Worm (Caenorhabditis elegans): ENCODE measurements around the gene F26G1.10.

DNA sequence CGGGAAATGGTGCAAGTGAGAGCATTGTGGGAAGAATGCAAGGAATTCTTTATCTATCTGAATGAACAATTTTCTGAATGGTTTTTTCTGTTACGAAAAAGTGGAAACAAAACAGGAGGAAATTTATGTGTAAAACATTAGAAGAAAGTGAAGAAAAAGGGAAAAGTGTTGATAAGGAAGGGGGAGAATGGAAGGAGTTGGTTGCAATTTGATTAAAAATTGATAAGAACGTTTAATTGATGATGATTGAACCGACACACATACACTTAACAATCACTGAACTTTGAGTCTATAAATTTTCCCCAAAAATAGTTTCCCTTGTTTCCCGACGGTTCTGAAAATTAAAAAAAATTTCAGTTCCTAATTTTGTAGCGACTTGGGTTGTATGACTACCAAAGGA, 28.7 kb downstream of the F26G1.10 start:
- TF ChIP-seq snpc-3.4 (tag; optimal IDR thresholded peaks at IDR 0.05) = no peak
- no peak for TF ChIP-seq Y53G8AR.9 (GFP tag; conservative IDR thresholded peaks at IDR 0.05)
- no peak for TF ChIP-seq sdz-38 (tag; optimal IDR thresholded peaks at IDR 0.05)
- no peak for TF ChIP-seq lin-40 (tag; optimal IDR thresholded peaks at IDR 0.05)
- TF ChIP-seq athp-1 (tag; optimal IDR thresholded peaks at IDR 0.05) = no peak
- no peak for TF ChIP-seq rpc-1 (optimal IDR thresholded peaks at IDR 0.05)
- TF ChIP-seq rpc-1 (tag; optimal IDR thresholded peaks at IDR 0.05) = no peak
- no peak for TF ChIP-seq egl-44 (GFP tag; IDR thresholded peaks at IDR 0.05)
- no peak for TF ChIP-seq B0261.1 (tag; optimal IDR thresholded peaks at IDR 0.05)
- no peak for TF ChIP-seq ceh-58 (GFP tag; IDR thresholded peaks at IDR 0.05)
- TF ChIP-seq C17E4.6 (GFP tag; IDR thresholded peaks at IDR 0.05) = no peak
- no peak for TF ChIP-seq F39B2.1 (GFP tag; IDR thresholded peaks at IDR 0.05)
- TF ChIP-seq ets-4 (GFP tag; optimal IDR thresholded peaks at IDR 0.05) = no peak
- TF ChIP-seq hlh-12 (tag; optimal IDR thresholded peaks at IDR 0.05) = no peak
